Worm (Caenorhabditis elegans): Measurements from ENCODE around the gene msrp-4.

- TF ChIP-seq egl-27 (tag; optimal IDR thresholded peaks at IDR 0.05) (no peak), lin-15B (tag; optimal IDR thresholded peaks at IDR 0.05) (no peak), egl-43 (GFP tag; IDR thresholded peaks at IDR 0.05) (no peak), nhr-11 (tag; optimal IDR thresholded peaks at IDR 0.05) (no peak), ZK337.2 (GFP tag; IDR thresholded peaks at IDR 0.05) (no peak), lin-38 (GFP tag; IDR thresholded peaks at IDR 0.05) (no peak), attf-4 (tag; optimal IDR thresholded peaks at IDR 0.05) (no peak), duxl-1 (tag; optimal IDR thresholded peaks at IDR 0.05; ENCODE audit: poor library complexity) (no peak)
Measured at ce11 chrII:808457-808856, 14.2 kb downstream of the msrp-4 start, which contains the start of gene F46F5.11.
